Fruit fly (Drosophila melanogaster) whole organism, wandering third instar larva: Measurements from ENCODE around the gene CG42779.
A peak's percentile ranks its signal among the peaks of the same experiment; 100 is the strongest.

Source experiments
- Abd-B ChIP-seq: fragments of >200 bp; optimal IDR thresholded peaks from 2 replicates; lab custom pipeline; 2017; ENCODE audit warnings: missing biosample characterization, missing genetic modification characterization
- CG32264 ChIP-seq: fragments of 200-800 bp; sonication (Bioruptor generic); optimal IDR thresholded peaks from 2 replicates; lab custom pipeline; 2016; ENCODE audit warnings: missing biosample characterization, missing genetic modification characterization
- CG9705 ChIP-seq: fragments of 200-800 bp; sonication (Bioruptor generic); optimal IDR thresholded peaks from 2 replicates; lab custom pipeline; 2018; ENCODE audit warnings: missing biosample characterization, mild to moderate bottlenecking, missing genetic modification characterization
- CrebA ChIP-seq: fragments of 200-800 bp; sonication (Bioruptor generic); optimal IDR thresholded peaks from 2 replicates; lab custom pipeline; 2016; ENCODE audit warnings: missing biosample characterization, mild to moderate bottlenecking, missing genetic modification characterization, borderline replicate concordance
- Dfd ChIP-seq: fragments of >200 bp; optimal IDR thresholded peaks from 2 replicates; lab custom pipeline; 2017; ENCODE audit warnings: missing biosample characterization, missing genetic modification characterization
- Dif ChIP-seq: fragments of 200-275, 200-300 bp; sonication (Bioruptor generic); optimal IDR thresholded peaks from 2 replicates; lab custom pipeline; 2018; ENCODE audit warnings: missing biosample characterization, missing genetic modification characterization; ENCODE audit not compliant: partially characterized antibody
- GATAd ChIP-seq: sonication (Bioruptor generic); optimal IDR thresholded peaks from 2 replicates; lab custom pipeline; 2016; ENCODE audit warnings: missing biosample characterization, missing genetic modification characterization
- HLH106 ChIP-seq: fragments of 200-800 bp; optimal IDR thresholded peaks from 3 replicates; lab custom pipeline; 2019; ENCODE audit warnings: missing biosample characterization, mild to moderate bottlenecking, missing genetic modification characterization, moderate library complexity
- Hnf4 ChIP-seq: fragments of 200-800 bp; sonication (Bioruptor generic); optimal IDR thresholded peaks from 2 replicates; lab custom pipeline; 2016; ENCODE audit warnings: missing biosample characterization, mild to moderate bottlenecking, missing genetic modification characterization
- Hr78 ChIP-seq: fragments of >200 bp; optimal IDR thresholded peaks from 2 replicates; lab custom pipeline; 2017; ENCODE audit warnings: missing biosample characterization, missing genetic modification characterization
- Hr83 ChIP-seq: fragments of 200-300 bp; sonication (Bioruptor generic); optimal IDR thresholded peaks from 2 replicates; lab custom pipeline; 2016; ENCODE audit warnings: missing biosample characterization, mild to moderate bottlenecking, missing genetic modification characterization, moderate library complexity; ENCODE audit not compliant: poor library complexity, severe bottlenecking
- Jra ChIP-seq: sonication (Bioruptor generic); optimal IDR thresholded peaks from 2 replicates; lab custom pipeline; 2016; ENCODE audit warnings: missing biosample characterization, missing genetic modification characterization
- Mio ChIP-seq: sonication (Bioruptor generic); optimal IDR thresholded peaks from 2 replicates; lab custom pipeline; 2016; ENCODE audit warnings: missing biosample characterization, missing genetic modification characterization
- Myc ChIP-seq: fragments of >200 bp; optimal IDR thresholded peaks from 2 replicates; lab custom pipeline; 2017
- N ChIP-seq: fragments of >200 bp; optimal IDR thresholded peaks from 2 replicates; lab custom pipeline; 2018; ENCODE audit warnings: missing biosample characterization, missing external identifiers, missing genetic modification characterization
- OdsH ChIP-seq: fragments of 200-800 bp; sonication (Bioruptor generic); optimal IDR thresholded peaks from 2 replicates; lab custom pipeline; 2016; ENCODE audit warnings: missing biosample characterization, mild to moderate bottlenecking, missing genetic modification characterization
- Rel ChIP-seq, 2 experiments: fragments of 200-800 bp; sonication (Bioruptor generic) in 1 of 2; optimal IDR thresholded peaks; 2 replicates in 1 of 2; 3 replicates in 1 of 2; lab custom pipeline; 2016 to 2019; ENCODE audit warnings: mild to moderate bottlenecking in 2 of 2, missing biosample characterization in 2 of 2, missing genetic modification characterization in 2 of 2, moderate library complexity in 1 of 2
- Sp1 ChIP-seq: fragments of 200-800 bp; sonication (Bioruptor generic); optimal IDR thresholded peaks from 3 replicates; lab custom pipeline; 2019; ENCODE audit warnings: missing biosample characterization, mild to moderate bottlenecking, missing genetic modification characterization, moderate library complexity
- Vsx2 ChIP-seq: fragments of 200-300, 225-300 bp; sonication (Bioruptor generic); optimal IDR thresholded peaks from 2 replicates; lab custom pipeline; 2018; ENCODE audit warnings: missing biosample characterization, missing genetic modification characterization; ENCODE audit not compliant: partially characterized antibody
- br ChIP-seq: fragments of 200-800 bp; sonication (Bioruptor generic); optimal IDR thresholded peaks from 2 replicates; lab custom pipeline; 2016; ENCODE audit warnings: missing biosample characterization, missing genetic modification characterization
- brk ChIP-seq: fragments of 200-800 bp; sonication (Bioruptor generic); optimal IDR thresholded peaks from 2 replicates; lab custom pipeline; 2016; ENCODE audit warnings: missing biosample characterization, mild to moderate bottlenecking, missing genetic modification characterization
- dl ChIP-seq, 2 experiments: fragments of 175-275, 200-275 bp in 1 of 2; fragments of 200-275 bp in 1 of 2; sonication (Bioruptor generic); optimal IDR thresholded peaks; lab custom pipeline; 2018; ENCODE audit warnings: mild to moderate bottlenecking in 2 of 2, missing biosample characterization in 2 of 2, missing genetic modification characterization in 2 of 2, moderate library complexity in 2 of 2; ENCODE audit not compliant: partially characterized antibody in 2 of 2, insufficient read depth in 1 of 2
- dmrt93B ChIP-seq: fragments of 200-800 bp; sonication (Bioruptor generic); optimal IDR thresholded peaks from 2 replicates; lab custom pipeline; 2018; ENCODE audit warnings: missing biosample characterization, mild to moderate bottlenecking, missing genetic modification characterization
- dsf ChIP-seq: sonication (Bioruptor generic); optimal IDR thresholded peaks from 2 replicates; lab custom pipeline; 2016; ENCODE audit warnings: missing biosample characterization, missing genetic modification characterization, borderline replicate concordance
- ey ChIP-seq: fragments of 200-800 bp; sonication (Bioruptor generic); optimal IDR thresholded peaks from 2 replicates; lab custom pipeline; 2016; ENCODE audit warnings: missing biosample characterization, missing genetic modification characterization
- foxo ChIP-seq, 2 experiments: fragments of 200-800 bp; sonication (Bioruptor generic); optimal IDR thresholded peaks; 2 replicates in 1 of 2; 3 replicates in 1 of 2; lab custom pipeline; 2016 to 2017; ENCODE audit warnings: missing biosample characterization in 2 of 2, missing genetic modification characterization in 2 of 2
- fru ChIP-seq: fragments of 200-800 bp; sonication (Bioruptor generic); optimal IDR thresholded peaks from 3 replicates; lab custom pipeline; 2016; ENCODE audit warnings: missing biosample characterization, mild to moderate bottlenecking, missing genetic modification characterization
- h ChIP-seq: fragments of 200-800 bp; sonication (Bioruptor generic); optimal IDR thresholded peaks from 3 replicates; lab custom pipeline; 2016; ENCODE audit warnings: missing biosample characterization, mild to moderate bottlenecking, missing genetic modification characterization
- jim ChIP-seq: fragments of 175-275, 200-325 bp; sonication (Bioruptor generic); optimal IDR thresholded peaks from 2 replicates; lab custom pipeline; 2016; ENCODE audit warnings: missing biosample characterization, mild to moderate bottlenecking, missing genetic modification characterization
- lola ChIP-seq: fragments of >200 bp; optimal IDR thresholded peaks from 2 replicates; lab custom pipeline; 2017; ENCODE audit warnings: missing biosample characterization, missing genetic modification characterization
- pan ChIP-seq: fragments of >200 bp; optimal IDR thresholded peaks from 2 replicates; lab custom pipeline; 2017
- psq ChIP-seq: fragments of 200-800 bp; sonication (Bioruptor generic); optimal IDR thresholded peaks from 3 replicates; lab custom pipeline; 2017; ENCODE audit warnings: missing biosample characterization, mild to moderate bottlenecking, missing genetic modification characterization, moderate library complexity
- rgr ChIP-seq: fragments of 200-800 bp; sonication (Bioruptor generic); optimal IDR thresholded peaks from 3 replicates; lab custom pipeline; 2016; ENCODE audit warnings: missing biosample characterization, mild to moderate bottlenecking, missing genetic modification characterization
- sage ChIP-seq: fragments of 200-800 bp; sonication (Bioruptor generic); optimal IDR thresholded peaks from 2 replicates; lab custom pipeline; 2016; ENCODE audit warnings: missing biosample characterization, mild to moderate bottlenecking, missing genetic modification characterization
- sv ChIP-seq: fragments of 200-800 bp; sonication (Bioruptor generic); optimal IDR thresholded peaks from 3 replicates; lab custom pipeline; 2016; ENCODE audit warnings: missing biosample characterization, missing genetic modification characterization
- tai ChIP-seq: sonication (Bioruptor generic); optimal IDR thresholded peaks from 2 replicates; lab custom pipeline; 2016; ENCODE audit warnings: missing biosample characterization, missing genetic modification characterization
- usp ChIP-seq: fragments of >200 bp; optimal IDR thresholded peaks from 2 replicates; lab custom pipeline; 2017; ENCODE audit warnings: missing biosample characterization, missing genetic modification characterization
- woc ChIP-seq: sonication (Bioruptor generic); optimal IDR thresholded peaks from 2 replicates; lab custom pipeline; 2016; ENCODE audit warnings: missing biosample characterization, mild to moderate bottlenecking, missing genetic modification characterization

The CG42779 gene

DNA sequence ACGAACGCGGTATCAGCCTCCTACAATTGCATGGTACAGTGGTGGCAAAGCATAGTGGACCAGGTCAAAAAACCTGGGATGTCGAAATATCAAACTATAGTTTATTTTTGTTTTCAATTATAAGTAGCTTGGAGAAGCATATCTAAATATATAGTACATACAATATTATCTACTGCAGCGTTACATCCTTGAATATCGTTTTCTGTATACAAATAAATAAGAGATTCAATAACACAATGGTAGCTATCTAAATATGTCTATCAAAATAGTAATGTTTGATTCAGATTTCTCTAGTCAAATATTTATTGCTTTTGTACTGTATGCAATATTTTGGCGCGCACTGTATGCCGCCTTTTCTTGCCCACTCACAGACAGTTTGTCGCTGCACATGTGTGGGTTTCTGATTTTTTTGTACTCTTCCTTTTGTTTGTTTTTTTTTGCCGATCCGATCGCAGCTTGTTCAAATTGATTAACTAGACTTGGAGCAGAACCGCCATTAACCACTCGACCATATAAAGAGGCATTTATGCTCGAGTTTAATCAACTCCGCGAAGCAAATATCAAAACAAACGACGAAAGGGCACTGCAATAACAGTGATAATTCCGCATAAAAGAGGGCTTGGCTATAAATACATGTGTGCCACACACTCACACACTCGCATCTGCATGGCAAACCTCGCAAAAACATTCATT is 40.6 kb upstream of the CG42779 start:
- TF ChIP-seq rgr (GFP tag; lab: Kevin White, UChicago) = peak; percentile 94
- no peak for TF ChIP-seq dl (GFP tag; optimal IDR thresholded peaks at IDR 0.05; lab: Kevin White, UChicago; ENCODE audit: insufficient read depth in 1 of 2, partially characterized antibody in 2 of 2)
- TF ChIP-seq sv (GFP tag; lab: Kevin White, UChicago) = peak; percentile 92
- no peak for TF ChIP-seq N (GFP tag; lab: Kevin White, UChicago)
- TF ChIP-seq Jra (GFP tag; lab: Kevin White, UChicago) = peak; percentile 74
- peak; percentile 90 for TF ChIP-seq dmrt93B (GFP tag; lab: Kevin White, UChicago)
- no peak for TF ChIP-seq tai (GFP tag; lab: Kevin White, UChicago)
- peak; percentile 76 for TF ChIP-seq woc
- peak; percentile 79 for TF ChIP-seq CG32264 (GFP tag; lab: Kevin White, UChicago)
- peak; percentile 93 for TF ChIP-seq h (GFP tag; lab: Kevin White, UChicago)
- TF ChIP-seq Mio (GFP tag; lab: Kevin White, UChicago) = peak; percentile 46
- TF ChIP-seq sage = peak; percentile 92
- peak; percentile 83 to 94 for TF ChIP-seq foxo (GFP tag; optimal IDR thresholded peaks at IDR 0.05; lab: Kevin White, UChicago)
- no peak for TF ChIP-seq Dfd (GFP tag; lab: Kevin White, UChicago)
- TF ChIP-seq Hnf4 (GFP tag; lab: Kevin White, UChicago) = peak; percentile 86
- TF ChIP-seq Rel (GFP tag; optimal IDR thresholded peaks at IDR 0.05; lab: Kevin White, UChicago) = peak; percentile 83
- TF ChIP-seq Rel (tag; optimal IDR thresholded peaks at IDR 0.05; lab: Kevin White, UChicago) = peak; percentile 54
- TF ChIP-seq br = peak; percentile 93
- TF ChIP-seq Abd-B = no peak
- TF ChIP-seq Hr83 (GFP tag; lab: Kevin White, UChicago) = no peak
- no peak for TF ChIP-seq Dif (GFP tag; lab: Kevin White, UChicago)
- TF ChIP-seq OdsH (GFP tag; lab: Kevin White, UChicago) = peak; percentile 92
- TF ChIP-seq Myc (lab: Kevin White, UChicago) = no peak
- TF ChIP-seq psq (GFP tag; lab: Kevin White, UChicago) = peak; percentile 89
- TF ChIP-seq brk (GFP tag; lab: Kevin White, UChicago) = no peak
- no peak for TF ChIP-seq lola
- TF ChIP-seq pan = no peak
- peak; percentile 94 for TF ChIP-seq HLH106 (tag; lab: Kevin White, UChicago)
- TF ChIP-seq GATAd (GFP tag; lab: Kevin White, UChicago) = peak; percentile 30
- no peak for TF ChIP-seq usp
- no peak for TF ChIP-seq Vsx2 (GFP tag; lab: Kevin White, UChicago)
- no peak for TF ChIP-seq Hr78 (GFP tag; lab: Kevin White, UChicago)
- TF ChIP-seq ey (GFP tag; lab: Kevin White, UChicago) = peak; percentile 88
- TF ChIP-seq jim (GFP tag; lab: Kevin White, UChicago) = no peak
- TF ChIP-seq fru (GFP tag; lab: Kevin White, UChicago) = peak; percentile 94
- peak; percentile 59 for TF ChIP-seq dsf (GFP tag; lab: Kevin White, UChicago)
- peak; percentile 97 for TF ChIP-seq Sp1 (GFP tag; lab: Kevin White, UChicago)
- peak; percentile 86 for TF ChIP-seq CG9705 (GFP tag; lab: Kevin White, UChicago)
- no peak for TF ChIP-seq CrebA (GFP tag; lab: Kevin White, UChicago)

DNA sequence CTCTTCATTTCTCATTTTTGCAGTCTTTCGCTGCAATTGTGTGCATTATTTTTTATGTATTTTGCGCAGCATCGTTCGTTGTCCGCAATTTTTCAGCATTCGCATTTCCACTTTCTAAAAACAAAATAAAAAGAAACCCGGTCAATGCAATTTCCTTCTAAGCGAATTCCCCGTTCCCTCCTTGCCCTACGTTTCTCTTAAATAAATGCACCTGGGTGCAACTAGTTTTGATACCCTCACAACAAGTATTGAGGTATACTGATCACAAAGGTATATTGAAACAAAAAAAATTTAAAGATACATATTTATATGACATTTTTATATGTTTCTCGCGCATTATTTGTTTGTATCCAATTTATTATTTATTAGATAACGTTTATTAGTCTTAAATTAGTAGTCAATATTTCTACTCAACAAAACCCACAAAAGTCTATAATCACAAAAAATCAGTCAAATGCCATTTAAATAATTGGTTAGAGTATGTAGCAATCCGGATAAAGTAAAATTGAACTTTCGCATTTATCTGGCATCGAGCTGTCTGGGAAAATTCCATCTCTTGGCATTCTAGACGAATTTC is 39.9 kb upstream of the CG42779 start:
- peak; percentile 4 for TF ChIP-seq Sp1 (GFP tag; lab: Kevin White, UChicago)
- no peak for TF ChIP-seq Rel (GFP tag; optimal IDR thresholded peaks at IDR 0.05; lab: Kevin White, UChicago)
- no peak for TF ChIP-seq Rel (tag; optimal IDR thresholded peaks at IDR 0.05; lab: Kevin White, UChicago)
- peak; percentile 18 for TF ChIP-seq HLH106 (tag; lab: Kevin White, UChicago)
